Worm (Caenorhabditis elegans) whole organism, L3 larva: ENCODE results near the gene clu-1.

Source experiments
- ceh-28 ChIP-seq: fragments of 150-350 bp; optimal IDR thresholded peaks from 2 replicates; lab custom pipeline; 2014; ENCODE audit warnings: missing biosample characterization, missing genetic modification reagents, missing genetic modification characterization
- ceh-82 ChIP-seq: fragments of 150-350 bp; optimal IDR thresholded peaks from 2 replicates; lab custom pipeline; 2014; ENCODE audit warnings: missing biosample characterization, missing genetic modification characterization
- egl-27 ChIP-seq: sonication (generic microtip); optimal IDR thresholded peaks from 4 replicates; lab custom pipeline; 2017; ENCODE audit warnings: missing biosample characterization, missing genetic modification reagents, missing genetic modification characterization
- fos-1 ChIP-seq: fragments of 150-350 bp; optimal IDR thresholded peaks from 2 replicates; lab custom pipeline; 2014; ENCODE audit warnings: missing biosample characterization, missing genetic modification characterization
- nhr-11 ChIP-seq: fragments of 150-350 bp; optimal IDR thresholded peaks from 2 replicates; lab custom pipeline; 2014; ENCODE audit warnings: missing biosample characterization, missing genetic modification characterization
- nhr-28 ChIP-seq: fragments of 150-350 bp; optimal IDR thresholded peaks from 2 replicates; lab custom pipeline; 2014; ENCODE audit warnings: missing biosample characterization, missing genetic modification characterization
- sea-2 ChIP-seq: fragments of 150-350 bp; sonication (generic microtip); optimal IDR thresholded peaks from 4 replicates; lab custom pipeline; 2014; ENCODE audit warnings: missing biosample characterization, missing genetic modification reagents, missing genetic modification characterization
- unc-39 ChIP-seq: sonication (generic microtip); optimal IDR thresholded peaks from 4 replicates; lab custom pipeline; 2017; ENCODE audit warnings: missing biosample characterization, missing genetic modification characterization
- unc-62 ChIP-seq: fragments of 150-350 bp; sonication (generic microtip); optimal IDR thresholded peaks from 4 replicates; lab custom pipeline; 2014; ENCODE audit warnings: missing biosample characterization, missing genetic modification reagents, missing genetic modification characterization

- TF ChIP-seq nhr-28 (no peak), nhr-11 (no peak), egl-27 (tag; lab: Kevin White, UChicago) (no peak), ceh-28 (tag; lab: Kevin White, UChicago) (peak; percentile 51), fos-1 (tag; lab: Kevin White, UChicago) (no peak), ceh-82 (tag; lab: Kevin White, UChicago) (no peak), unc-39 (tag; lab: Kevin White, UChicago) (no peak), sea-2 (GFP tag; lab: Kevin White, UChicago) (no peak), unc-62 (no peak)
Measured at ce11 chrIII:9467095-9467494, 54.2 kb downstream of the clu-1 start, which contains the start of gene baf-1.
